Fruit fly (Drosophila melanogaster) whole organism, embryonic: Measurements from ENCODE around the gene DPCoAC.

Experiments used
- Adf1 ChIP-seq: fragments of 200-800 bp; sonication (Bioruptor generic); IDR thresholded peaks from 2 replicates; pipeline ENCODE4 v1.3.6; 2022; ENCODE audit warnings: missing biosample characterization, missing genetic modification characterization
- Aef1 ChIP-seq: fragments of 200-800 bp; sonication (Bioruptor generic); IDR thresholded peaks from 3 replicates; pipeline ENCODE4 v1.3.6; 2022; ENCODE audit warnings: missing biosample characterization, missing genetic modification characterization
- Antp ChIP-seq: fragments of 200-800 bp; sonication (Bioruptor generic); optimal IDR thresholded peaks from 3 replicates; lab custom pipeline; 2016; ENCODE audit warnings: missing biosample characterization, missing genetic modification characterization
- CG10543 ChIP-seq: fragments of 200-800 bp; sonication (Bioruptor generic); optimal IDR thresholded peaks from 3 replicates; lab custom pipeline; 2017; ENCODE audit warnings: missing biosample characterization, mild to moderate bottlenecking, missing genetic modification characterization, moderate library complexity
- CG12071 ChIP-seq: fragments of 200-800 bp; sonication (Bioruptor generic); optimal IDR thresholded peaks from 3 replicates; lab custom pipeline; 2018; ENCODE audit warnings: missing biosample characterization, mild to moderate bottlenecking, missing genetic modification characterization
- CG12391 ChIP-seq: fragments of 200-800 bp; sonication (Bioruptor generic); optimal IDR thresholded peaks from 3 replicates; lab custom pipeline; 2018; ENCODE audit warnings: missing biosample characterization, mild to moderate bottlenecking, missing genetic modification characterization, moderate library complexity
- CG13894 ChIP-seq: fragments of 200-800 bp; sonication (Bioruptor generic); optimal IDR thresholded peaks from 3 replicates; lab custom pipeline; 2018; ENCODE audit warnings: missing biosample characterization, mild to moderate bottlenecking, missing genetic modification characterization, moderate library complexity
- CG14710 ChIP-seq: fragments of 200-800 bp; sonication (Bioruptor generic); optimal IDR thresholded peaks from 3 replicates; lab custom pipeline; 2019; ENCODE audit warnings: missing biosample characterization, mild to moderate bottlenecking, missing genetic modification characterization, moderate library complexity
- CG2678 ChIP-seq: fragments of 200-800 bp; sonication (Bioruptor generic); optimal IDR thresholded peaks from 3 replicates; lab custom pipeline; 2019; ENCODE audit warnings: missing biosample characterization, mild to moderate bottlenecking, missing genetic modification characterization, moderate library complexity
- CG34224 ChIP-seq: fragments of 200-800 bp; sonication (Bioruptor generic); IDR thresholded peaks from 3 replicates; pipeline ENCODE4 v1.3.6; 2022; ENCODE audit warnings: missing biosample characterization, missing genetic modification characterization; ENCODE audit not compliant: partially characterized antibody
- CG3995 ChIP-seq: fragments of 200-800 bp; sonication (Bioruptor generic); optimal IDR thresholded peaks from 3 replicates; lab custom pipeline; 2016; ENCODE audit warnings: missing biosample characterization, missing genetic modification characterization
- CG4360 ChIP-seq: fragments of 200-800 bp; sonication (Bioruptor generic); IDR thresholded peaks from 2 replicates; pipeline ENCODE4 v1.3.6; 2022; ENCODE audit warnings: missing biosample characterization, missing genetic modification characterization
- CG4404 ChIP-seq: fragments of 200-800 bp; sonication (Bioruptor generic); IDR thresholded peaks from 2 replicates; pipeline ENCODE4 v1.3.6; 2022; ENCODE audit warnings: missing biosample characterization, missing genetic modification characterization
- CG7745 ChIP-seq: fragments of 200-800 bp; sonication (Bioruptor generic); optimal IDR thresholded peaks from 2 replicates; lab custom pipeline; 2018; ENCODE audit warnings: missing biosample characterization, mild to moderate bottlenecking, missing genetic modification characterization, moderate library complexity
- CG7963 ChIP-seq: fragments of 200-800 bp; sonication (Bioruptor generic); IDR thresholded peaks from 3 replicates; pipeline ENCODE4 v1.3.6; 2022; ENCODE audit warnings: missing biosample characterization, missing genetic modification characterization; ENCODE audit not compliant: partially characterized antibody
- CG8290 ChIP-seq, 3 experiments: fragments of 200-800 bp; sonication (Bioruptor generic); optimal IDR thresholded peaks; 2 replicates each; lab custom pipeline; 2016 to 2019; ENCODE audit warnings: missing biosample characterization in 3 of 3, missing genetic modification characterization in 3 of 3, mild to moderate bottlenecking in 2 of 3, moderate library complexity in 1 of 3
- CG8924 ChIP-seq: fragments of 200-800 bp; optimal IDR thresholded peaks from 3 replicates; lab custom pipeline; 2019; ENCODE audit warnings: missing biosample characterization, mild to moderate bottlenecking, missing genetic modification characterization, moderate library complexity
- CG9437 ChIP-seq: fragments of 200-800 bp; sonication (Bioruptor generic); optimal IDR thresholded peaks from 2 replicates; lab custom pipeline; 2018; ENCODE audit warnings: missing biosample characterization, mild to moderate bottlenecking, missing genetic modification characterization
- CG9797 ChIP-seq: fragments of 200-800 bp; sonication (Bioruptor generic); optimal IDR thresholded peaks from 3 replicates; lab custom pipeline; 2018; ENCODE audit warnings: missing biosample characterization, mild to moderate bottlenecking, missing genetic modification characterization
- CHES-1-like ChIP-seq: fragments of 200-800 bp; sonication (Bioruptor generic); optimal IDR thresholded peaks from 2 replicates; lab custom pipeline; 2016; ENCODE audit warnings: missing biosample characterization, missing genetic modification characterization
- CoRest ChIP-seq: fragments of 200-800 bp; sonication (Bioruptor generic); optimal IDR thresholded peaks from 3 replicates; lab custom pipeline; 2018; ENCODE audit warnings: missing biosample characterization, mild to moderate bottlenecking, missing genetic modification characterization, moderate library complexity
- Dad ChIP-seq: fragments of 200-800 bp; sonication (Bioruptor generic); optimal IDR thresholded peaks from 3 replicates; lab custom pipeline; 2016; ENCODE audit warnings: missing biosample characterization, missing genetic modification characterization
- Dfd ChIP-seq, 2 experiments: fragments of >200 bp; optimal IDR thresholded peaks; 2 replicates each; lab custom pipeline; 2017; ENCODE audit warnings: missing biosample characterization in 2 of 2, missing genetic modification characterization in 2 of 2
- Dll ChIP-seq: fragments of 200-800 bp; sonication (Bioruptor generic); IDR thresholded peaks from 4 replicates; pipeline ENCODE4 v1.3.6; 2022; ENCODE audit warnings: missing biosample characterization, missing genetic modification characterization; ENCODE audit not compliant: partially characterized antibody
- Eip74EF ChIP-seq, 2 experiments: fragments of 200-800 bp in 1 of 2; fragments of >200 bp in 1 of 2; sonication (Bioruptor generic) in 1 of 2; optimal IDR thresholded peaks; 2 replicates each; lab custom pipeline; 2017 to 2019; ENCODE audit warnings: missing biosample characterization in 2 of 2, missing genetic modification characterization in 2 of 2, mild to moderate bottlenecking in 1 of 2, moderate library complexity in 1 of 2
- Jarid2 ChIP-seq: fragments of 200-800 bp; sonication (Bioruptor generic); optimal IDR thresholded peaks from 3 replicates; lab custom pipeline; 2017; ENCODE audit warnings: mild to moderate bottlenecking, missing biosample characterization, missing genetic modification reagents, missing genetic modification characterization
- Med ChIP-seq: fragments of 200-800 bp; sonication (Bioruptor generic); peaks from one replicate; lab custom pipeline; 2016; ENCODE audit warnings: missing biosample characterization, missing genetic modification characterization, mild to moderate bottlenecking, inconsistent platforms, moderate library complexity
- NFAT ChIP-seq: fragments of 200-800 bp; sonication (Bioruptor generic); IDR thresholded peaks from 2 replicates; pipeline ENCODE4 v1.3.6; 2022; ENCODE audit warnings: missing biosample characterization, missing genetic modification characterization
- Stat92E ChIP-seq, 3 experiments: fragments of >200 bp in 2 of 3; fragments of 200-800 bp in 1 of 3; sonication (Bioruptor generic) in 1 of 3; optimal IDR thresholded peaks; 2 replicates each; lab custom pipeline; 2017 to 2019; ENCODE audit warnings: missing biosample characterization in 3 of 3, missing genetic modification characterization in 3 of 3, mild to moderate bottlenecking in 1 of 3, moderate library complexity in 1 of 3
- abd-A ChIP-seq: fragments of 200-800 bp; sonication (Bioruptor generic); optimal IDR thresholded peaks from 3 replicates; lab custom pipeline; 2019; ENCODE audit warnings: missing biosample characterization, mild to moderate bottlenecking, missing genetic modification characterization, moderate library complexity
- ara ChIP-seq: fragments of 200-800 bp; sonication (Bioruptor generic); IDR thresholded peaks from 2 replicates; pipeline ENCODE4 v1.3.6; 2022; ENCODE audit warnings: missing biosample characterization, missing genetic modification characterization
- ase ChIP-seq: fragments of 200-800 bp; sonication (Bioruptor generic); IDR thresholded peaks from 3 replicates; pipeline ENCODE4 v1.3.6; 2022; ENCODE audit warnings: missing biosample characterization, missing genetic modification characterization
- cad ChIP-seq: fragments of >200 bp; optimal IDR thresholded peaks from 2 replicates; lab custom pipeline; 2017; ENCODE audit warnings: missing biosample characterization, missing genetic modification characterization
- ems ChIP-seq: fragments of 200-800 bp; sonication (Bioruptor generic); optimal IDR thresholded peaks from 3 replicates; lab custom pipeline; 2016; ENCODE audit warnings: missing biosample characterization, missing genetic modification characterization
- fd64A ChIP-seq: fragments of 200-800 bp; sonication (Bioruptor generic); optimal IDR thresholded peaks from 3 replicates; lab custom pipeline; 2018; ENCODE audit warnings: missing biosample characterization, mild to moderate bottlenecking, missing genetic modification characterization
- lola ChIP-seq, 3 experiments: fragments of >200 bp in 2 of 3; fragments of 200-800 bp in 1 of 3; sonication (Bioruptor generic) in 1 of 3; optimal IDR thresholded peaks; 2 replicates each; lab custom pipeline; 2017 to 2019; ENCODE audit warnings: missing biosample characterization in 3 of 3, missing genetic modification characterization in 3 of 3, mild to moderate bottlenecking in 1 of 3, moderate library complexity in 1 of 3
- org-1 ChIP-seq: fragments of 200-800 bp; sonication (Bioruptor generic); optimal IDR thresholded peaks from 2 replicates; lab custom pipeline; 2017; ENCODE audit warnings: missing biosample characterization, missing genetic modification characterization
- pb ChIP-seq: fragments of 200-800 bp; sonication (Bioruptor generic); optimal IDR thresholded peaks from 3 replicates; lab custom pipeline; 2016; ENCODE audit warnings: missing biosample characterization, missing genetic modification characterization
- phol ChIP-seq: fragments of 200-800 bp; sonication (Bioruptor generic); optimal IDR thresholded peaks from 3 replicates; lab custom pipeline; 2018; ENCODE audit warnings: missing biosample characterization, mild to moderate bottlenecking, missing genetic modification characterization, moderate library complexity
- row ChIP-seq: fragments of 200-800 bp; sonication (Bioruptor generic); IDR thresholded peaks from 3 replicates; pipeline ENCODE4 v1.3.6; 2022; ENCODE audit warnings: missing biosample characterization, missing genetic modification characterization
- sna ChIP-seq: fragments of 200-800 bp; sonication (Bioruptor generic); IDR thresholded peaks from 2 replicates; pipeline ENCODE4 v1.3.6; 2022; ENCODE audit warnings: missing biosample characterization, missing genetic modification characterization; ENCODE audit not compliant: partially characterized antibody
- sr ChIP-seq: fragments of 200-800 bp; sonication (Bioruptor generic); IDR thresholded peaks from 3 replicates; pipeline ENCODE4 v1.3.6; 2022; ENCODE audit warnings: missing biosample characterization, missing genetic modification characterization
- stwl ChIP-seq: fragments of 200-800 bp; sonication (Bioruptor generic); optimal IDR thresholded peaks from 3 replicates; lab custom pipeline; 2018; ENCODE audit warnings: missing biosample characterization, mild to moderate bottlenecking, missing genetic modification characterization, moderate library complexity
- vvl ChIP-seq: fragments of 200-800 bp; sonication (Bioruptor generic); IDR thresholded peaks from 2 replicates; pipeline ENCODE4 v1.3.6; 2022; ENCODE audit warnings: missing biosample characterization, missing genetic modification characterization
- yki ChIP-seq: fragments of >200 bp; optimal IDR thresholded peaks from 3 replicates; lab custom pipeline; 2018

Gene DPCoAC

dm6 chr3R:20563830-20564421, 6.5 kb upstream of the DPCoAC start, which contains the start of gene CG10877 (continued):
- peak; percentile 43 for TF ChIP-seq CG10543 (GFP tag; lab: Kevin White, UChicago)
- peak; percentile 51 for TF ChIP-seq Jarid2
- TF ChIP-seq Eip74EF (GFP tag; optimal IDR thresholded peaks at IDR 0.05; lab: Kevin White, UChicago): no peak
- no peak for TF ChIP-seq org-1
- peak; percentile 72 for TF ChIP-seq Med (GFP tag; lab: Kevin White, UChicago)
- TF ChIP-seq pb: no peak
- TF ChIP-seq CG3995 (GFP tag; lab: Kevin White, UChicago): no peak
- TF ChIP-seq CG4404 (GFP tag; lab: Robert Waterston, UW): no peak
- no peak for TF ChIP-seq Antp (GFP tag; lab: Kevin White, UChicago)
- TF ChIP-seq CHES-1-like (GFP tag; lab: Kevin White, UChicago): no peak
- TF ChIP-seq lola (GFP tag; optimal IDR thresholded peaks at IDR 0.05; lab: Kevin White, UChicago): no peak
- peak; percentile 33; the same call in 1 of the 2 replicates for TF ChIP-seq NFAT (GFP tag; lab: Robert Waterston, UW)
- peak; percentile 28; the same call in 1 of the 3 replicates for TF ChIP-seq CG34224

- no peak for TF ChIP-seq Dfd (GFP tag; optimal IDR thresholded peaks at IDR 0.05; lab: Kevin White, UChicago)
- peak; percentile 15 for TF ChIP-seq CG2678 (tag; lab: Kevin White, UChicago)
- TF ChIP-seq yki (lab: Kevin White, UChicago): no peak
- no peak for TF ChIP-seq ase (GFP tag; lab: Robert Waterston, UW)
- no peak for TF ChIP-seq CG12071
- peak; percentile 30 for TF ChIP-seq fd64A
- 0 out of 2 replicates have a peak, but pooled peaks have one; percentile 12 for TF ChIP-seq ara (GFP tag; lab: Robert Waterston, UW)
- TF ChIP-seq CG9437 (GFP tag; lab: Kevin White, UChicago): no peak
- peak; percentile 77 for TF ChIP-seq row (GFP tag; lab: Robert Waterston, UW)
- peak; percentile 16 for TF ChIP-seq CG13894
- peak; percentile 97 for TF ChIP-seq CG7745 (tag; lab: Kevin White, UChicago)
- peak; percentile 13 for TF ChIP-seq CoRest (tag; lab: Kevin White, UChicago)
- TF ChIP-seq sna (GFP tag; lab: Robert Waterston, UW): peak; percentile 51; the same call in 1 of the 2 replicates
- peak; percentile 77 for TF ChIP-seq stwl (tag; lab: Kevin White, UChicago)
- TF ChIP-seq ems: no peak
- no peak for TF ChIP-seq CG7963 (GFP tag; lab: Robert Waterston, UW)
- 0 out of 2 replicates have a peak, but pooled peaks have one; percentile 2 for TF ChIP-seq vvl (GFP tag; lab: Robert Waterston, UW)
- peak; percentile 29 for TF ChIP-seq CG9797 (GFP tag; lab: Kevin White, UChicago)
- peak in 1 of 3 experiments; percentile 23 for TF ChIP-seq lola (GFP tag; optimal IDR thresholded peaks at IDR 0.05; lab: Kevin White, UChicago)
- TF ChIP-seq CG8290 (GFP tag; optimal IDR thresholded peaks at IDR 0.05; lab: Kevin White, UChicago): no peak
- TF ChIP-seq CG8290 (tag; optimal IDR thresholded peaks at IDR 0.05; lab: Kevin White, UChicago): peak in 1 of 2 experiments; percentile 43
- TF ChIP-seq CG14710: peak; percentile 1
- peak in 1 of 3 experiments; percentile 20 for TF ChIP-seq Stat92E (GFP tag; optimal IDR thresholded peaks at IDR 0.05; lab: Kevin White, UChicago)
- peak; percentile 47 for TF ChIP-seq Adf1
- TF ChIP-seq cad (GFP tag; lab: Kevin White, UChicago): peak; percentile 23
- TF ChIP-seq Aef1 (GFP tag; lab: Robert Waterston, UW): peak; percentile 42; the same call in 1 of the 3 replicates
- no peak for TF ChIP-seq Dad
- peak; percentile 34 for TF ChIP-seq abd-A (tag; lab: Kevin White, UChicago)
- TF ChIP-seq CG34224: 0 out of 3 replicates have a peak, but pooled peaks have one; percentile 20
- peak; percentile 30 for TF ChIP-seq phol (tag; lab: Kevin White, UChicago)
- 0 out of 3 replicates have a peak, but pooled peaks have one; percentile 7 for TF ChIP-seq sr (GFP tag; lab: Robert Waterston, UW)
- TF ChIP-seq CG4360: peak; percentile 81
- no peak for TF ChIP-seq CG8924 (tag; lab: Kevin White, UChicago)
- peak; percentile 55; the same call in 3 of the 4 replicates for TF ChIP-seq Dll (GFP tag; lab: Robert Waterston, UW)
- no peak for TF ChIP-seq CG12391 (tag; lab: Kevin White, UChicago)
Observed at dm6 chr3R:20560668-20561226, 3.3 kb upstream of the DPCoAC start, which contains the start of gene CG5191. CG5191 (plus strand) TSS chr3R:20560865.
